Worm (Caenorhabditis elegans): ENCODE results near the gene Y43C5A.7.
A peak's percentile ranks its signal among the peaks of the same experiment; 100 is the strongest.

Gene Y43C5A.7

ce11 chrIV:10245666-10246210, 31.3 kb upstream of the Y43C5A.7 start, which contains the start of gene F01G10.10 (continued):
- TF ChIP-seq zfp-3 (GFP tag; conservative IDR thresholded peaks at IDR 0.05) = peak; percentile 85; the same call in 1 of the 2 replicates
- peak; percentile 5 for TF ChIP-seq spr-1 (tag; optimal IDR thresholded peaks at IDR 0.05)
- TF ChIP-seq saeg-2 (GFP tag; IDR thresholded peaks at IDR 0.05) = no peak
- TF ChIP-seq lsy-2 (tag; optimal IDR thresholded peaks at IDR 0.05) = no peak
- TF ChIP-seq php-3 (GFP tag; IDR thresholded peaks at IDR 0.05) = no peak
- no peak for TF ChIP-seq nhr-25 (tag; optimal IDR thresholded peaks at IDR 0.05; ENCODE audit: borderline replicate concordance, insufficient read depth)
- TF ChIP-seq ama-1 (optimal IDR thresholded peaks at IDR 0.05) = peak; percentile 59
- TF ChIP-seq dpl-1 (GFP tag; optimal IDR thresholded peaks at IDR 0.05) = peak; percentile 5
- 0 out of 2 replicates have a peak, but pooled peaks have one; percentile 60 for TF ChIP-seq arid-1 (GFP tag; conservative IDR thresholded peaks at IDR 0.05)
- no peak for TF ChIP-seq ztf-7 (tag; optimal IDR thresholded peaks at IDR 0.05)
- TF ChIP-seq lir-3 (tag; optimal IDR thresholded peaks at IDR 0.05) = no peak
- TF ChIP-seq gei-8 (GFP tag; optimal IDR thresholded peaks at IDR 0.05) = no peak
- TF ChIP-seq aly-2 (tag; optimal IDR thresholded peaks at IDR 0.05) = no peak
- TF ChIP-seq tra-1 (GFP tag; IDR thresholded peaks at IDR 0.05) = peak; percentile 41; the same call in 1 of the 2 replicates
- no peak for TF ChIP-seq mdt-29 (GFP tag; IDR thresholded peaks at IDR 0.05)
- TF ChIP-seq fkh-10 (GFP tag; optimal IDR thresholded peaks at IDR 0.05) = no peak
- TF ChIP-seq lin-1 (GFP tag; IDR thresholded peaks at IDR 0.05) = no peak
- no peak for TF ChIP-seq zip-11 (GFP tag; IDR thresholded peaks at IDR 0.05)
- peak; percentile 9 for TF ChIP-seq hlh-11 (tag; optimal IDR thresholded peaks at IDR 0.05)
- TF ChIP-seq nhr-11 (tag; optimal IDR thresholded peaks at IDR 0.05) = no peak
- TF ChIP-seq nhr-111 (GFP tag; optimal IDR thresholded peaks at IDR 0.05) = peak; percentile 13

- TF ChIP-seq egl-43 (GFP tag; IDR thresholded peaks at IDR 0.05) (no peak), hlh-30 (tag; optimal IDR thresholded peaks at IDR 0.05; ENCODE audit: insufficient read depth) (peak; percentile 81), ceh-20 (GFP tag; IDR thresholded peaks at IDR 0.05) (no peak), pha-4 (GFP tag; IDR thresholded peaks at IDR 0.05) (no peak), pha-4 (tag; optimal IDR thresholded peaks at IDR 0.05) (no peak), unc-39 (tag; optimal IDR thresholded peaks at IDR 0.05) (no peak), skn-1 (tag; optimal IDR thresholded peaks at IDR 0.05) (no peak), lim-7 (GFP tag; IDR thresholded peaks at IDR 0.05) (no peak), nhr-77 (tag; optimal IDR thresholded peaks at IDR 0.05) (peak; percentile 30), zfp-3 (GFP tag; conservative IDR thresholded peaks at IDR 0.05) (no peak), F44E2.7 (GFP tag; IDR thresholded peaks at IDR 0.05) (no peak), arid-1 (GFP tag; conservative IDR thresholded peaks at IDR 0.05) (no peak), nhr-6 (tag; optimal IDR thresholded peaks at IDR 0.05) (no peak), ceh-82 (tag; optimal IDR thresholded peaks at IDR 0.05) (no peak), lsy-2 (tag; optimal IDR thresholded peaks at IDR 0.05) (peak in 1 of 2 experiments; percentile 33), T20F7.1 (GFP tag; optimal IDR thresholded peaks at IDR 0.05) (no peak), attf-4 (tag; optimal IDR thresholded peaks at IDR 0.05) (no peak), daf-16 (GFP tag; optimal IDR thresholded peaks at IDR 0.05) (no peak), daf-16 (tag; optimal IDR thresholded peaks at IDR 0.05) (peak; percentile 82), fos-1 (tag; optimal IDR thresholded peaks at IDR 0.05) (no peak), mdt-29 (GFP tag; IDR thresholded peaks at IDR 0.05) (no peak), madf-9 (GFP tag; conservative IDR thresholded peaks at IDR 0.05) (no peak), ceh-62 (tag; optimal IDR thresholded peaks at IDR 0.05) (no peak), mes-2 (tag; optimal IDR thresholded peaks at IDR 0.05; ENCODE audit: poor library complexity, severe bottlenecking) (no peak), set-16 (GFP tag; IDR thresholded peaks at IDR 0.05) (no peak), hif-1 (tag; optimal IDR thresholded peaks at IDR 0.05) (no peak), jun-1 (tag; optimal IDR thresholded peaks at IDR 0.05) (no peak), unc-62 (GFP tag; optimal IDR thresholded peaks at IDR 0.05 in 1 of 2) (peak in 1 of 2 experiments; percentile 12), unc-62 (tag; optimal IDR thresholded peaks at IDR 0.05) (no peak), ZK546.5 (tag; optimal IDR thresholded peaks at IDR 0.05) (no peak), dpl-1 (GFP tag; optimal IDR thresholded peaks at IDR 0.05) (peak; percentile 15), Y48G9A.11 (GFP tag; IDR thresholded peaks at IDR 0.05) (no peak), nhr-48 (tag; optimal IDR thresholded peaks at IDR 0.05) (peak; percentile 20), snpc-1.2 (GFP tag; IDR thresholded peaks at IDR 0.05) (no peak), gei-8 (GFP tag; optimal IDR thresholded peaks at IDR 0.05) (no peak)
These were observed 26.4 kb upstream of the Y43C5A.7 start, which contains the start of gene daf-14 for ce11 chrIV:10250577-10251075. TSS of gene daf-14 (plus strand) at chrIV:10250627.

Measured in whole organism, L4 larva.